Fruit fly (Drosophila melanogaster): ENCODE results near the gene fon.

dm6 chr2L:19429731-19430130 lies 43.7 kb upstream of the fon start:
- TF ChIP-seq toe (GFP tag; optimal IDR thresholded peaks at IDR 0.05), result no peak
- TF ChIP-seq Hr96 (GFP tag; optimal IDR thresholded peaks at IDR 0.05), result no peak
- no peak for TF ChIP-seq Mnt (GFP tag; optimal IDR thresholded peaks at IDR 0.05)
- no peak for TF ChIP-seq CG33017 (tag; optimal IDR thresholded peaks at IDR 0.05)
- no peak for TF ChIP-seq bab1 (GFP tag; optimal IDR thresholded peaks at IDR 0.05)
- no peak for TF ChIP-seq Crg-1 (GFP tag; optimal IDR thresholded peaks at IDR 0.05)
- TF ChIP-seq CG1620 (GFP tag; optimal IDR thresholded peaks at IDR 0.05), result no peak
- TF ChIP-seq cnc (optimal IDR thresholded peaks at IDR 0.05), result no peak
- no peak for TF ChIP-seq CG12768 (GFP tag; optimal IDR thresholded peaks at IDR 0.05)
